Fruit fly (Drosophila melanogaster) whole organism: Measurements from ENCODE around the gene CG9503.

Experiments
- CG8478 ChIP-seq: fragments of >200 bp; optimal IDR thresholded peaks from 2 replicates; lab custom pipeline; 2018; ENCODE audit warnings: inconsistent platforms
- psq ChIP-seq: fragments of >200 bp; optimal IDR thresholded peaks from 2 replicates; lab custom pipeline; 2017
- usp ChIP-seq: fragments of >200 bp; optimal IDR thresholded peaks from 2 replicates; lab custom pipeline; 2017; ENCODE audit warnings: missing biosample characterization, missing genetic modification characterization, mixed read lengths

DNA sequence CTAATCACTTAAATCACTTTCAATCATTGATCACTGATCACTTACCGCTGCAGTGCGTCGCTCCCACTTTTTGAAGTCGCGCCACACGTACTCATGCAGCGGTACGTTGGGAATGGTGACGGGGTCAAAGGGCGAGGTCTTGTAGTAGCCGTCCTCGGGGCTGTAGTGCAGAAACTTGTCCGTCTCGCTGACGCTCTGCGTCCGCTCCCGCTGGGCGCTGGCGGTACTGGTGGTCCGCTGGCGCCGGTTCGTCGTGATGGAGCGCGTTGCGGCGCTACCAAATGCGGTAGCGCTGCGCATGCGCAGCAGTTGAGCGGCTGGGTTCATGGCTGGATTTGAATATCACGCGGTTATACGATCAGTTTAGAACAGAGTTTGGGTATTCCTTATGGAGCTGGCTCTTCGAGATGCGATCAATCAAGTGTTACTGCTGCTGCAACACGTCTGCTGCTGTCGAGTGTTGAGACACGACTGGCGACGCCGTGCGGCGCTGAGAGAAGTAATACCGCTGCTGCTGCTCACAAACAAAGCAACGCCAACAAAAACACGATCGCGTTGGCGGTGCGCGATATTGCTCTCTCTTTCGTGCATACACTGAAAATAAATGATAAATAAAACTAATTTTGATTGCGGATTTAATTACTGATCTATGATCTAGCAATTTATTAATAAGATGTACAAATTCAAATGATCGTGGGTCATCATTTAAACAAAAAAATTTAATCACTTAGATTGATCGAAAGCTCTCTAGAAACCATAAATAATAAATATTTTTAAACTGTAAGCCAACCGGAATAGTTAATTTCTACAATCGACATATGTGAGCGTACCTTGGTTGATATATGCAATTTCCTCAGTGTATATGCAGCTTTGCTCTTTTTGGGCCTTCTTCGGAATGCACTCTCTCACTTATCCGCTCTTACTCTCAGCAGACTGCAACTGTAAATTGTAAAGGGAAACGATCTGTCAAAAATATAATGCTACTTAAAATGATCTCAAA is 27.3 kb upstream of the CG9503 start:
- TF ChIP-seq CG8478 (lab: Kevin White, UChicago) (no peak), usp (GFP tag; lab: Kevin White, UChicago) (no peak), psq (lab: Kevin White, UChicago) (no peak)
